Worm (Caenorhabditis elegans): ENCODE results near the gene F15G9.6.

F15G9.6 gene

DNA sequence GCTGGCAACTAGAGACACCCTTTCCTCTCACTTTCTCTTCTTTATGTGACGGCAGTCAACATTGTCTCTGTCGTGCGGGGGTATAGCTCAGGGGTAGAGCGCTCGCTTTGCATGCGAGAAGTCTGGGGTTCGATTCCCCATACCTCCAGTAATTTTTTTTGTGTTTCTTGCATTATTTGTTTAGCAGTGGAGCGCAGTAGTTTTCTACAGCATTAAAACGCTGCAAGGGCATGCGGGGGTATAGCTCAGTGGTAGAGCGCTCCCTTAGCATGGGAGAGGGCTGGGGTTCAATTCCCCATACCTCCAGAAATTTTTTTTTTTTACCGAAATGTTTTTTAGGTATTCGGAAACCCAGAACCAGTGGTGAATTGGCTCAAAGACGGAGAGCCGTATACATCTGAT lies 34.0 kb downstream of the F15G9.6 start:
- TF ChIP-seq unc-62 (GFP tag; optimal IDR thresholded peaks at IDR 0.05) (peak; percentile 67), lin-15B (tag; optimal IDR thresholded peaks at IDR 0.05) (peak; percentile 41), R02D3.7 (tag; optimal IDR thresholded peaks at IDR 0.05) (peak; percentile 33), lsy-12 (tag; optimal IDR thresholded peaks at IDR 0.05) (peak; percentile 88), tbx-2 (tag; optimal IDR thresholded peaks at IDR 0.05) (peak; percentile 90), egl-5 (tag; optimal IDR thresholded peaks at IDR 0.05) (peak; percentile 60), nhr-77 (tag; optimal IDR thresholded peaks at IDR 0.05) (peak; percentile 76), nhr-43 (tag; optimal IDR thresholded peaks at IDR 0.05; ENCODE audit: poor library complexity, severe bottlenecking) (peak; percentile 81), nfya-1 (tag; optimal IDR thresholded peaks at IDR 0.05; ENCODE audit: insufficient read depth) (peak; percentile 85), nhr-25 (tag; optimal IDR thresholded peaks at IDR 0.05) (peak; percentile 88), mdl-1 (tag; optimal IDR thresholded peaks at IDR 0.05) (peak; percentile 21), ceh-82 (tag; optimal IDR thresholded peaks at IDR 0.05) (peak; percentile 79), elt-3 (tag; optimal IDR thresholded peaks at IDR 0.05) (peak in 1 of 3 experiments; percentile 62), jun-1 (tag; optimal IDR thresholded peaks at IDR 0.05) (peak; percentile 88), hmg-11 (tag; optimal IDR thresholded peaks at IDR 0.05) (peak; percentile 98), elt-2 (tag; optimal IDR thresholded peaks at IDR 0.05) (peak; percentile 74), ztf-4 (tag; optimal IDR thresholded peaks at IDR 0.05) (peak; percentile 32), pqm-1 (tag; optimal IDR thresholded peaks at IDR 0.05) (peak; percentile 54), lin-39 (tag; optimal IDR thresholded peaks at IDR 0.05) (peak; percentile 91), egl-27 (tag; optimal IDR thresholded peaks at IDR 0.05) (peak; percentile 52), skn-1 (tag; optimal IDR thresholded peaks at IDR 0.05) (peak; percentile 64), nhr-11 (tag; optimal IDR thresholded peaks at IDR 0.05) (peak; percentile 28)

ce11 chrX:9754537-9754936 lies 45.0 kb downstream of the F15G9.6 start:
- TF ChIP-seq elt-1 (tag; optimal IDR thresholded peaks at IDR 0.05): no peak
- TF ChIP-seq lin-15B (tag; optimal IDR thresholded peaks at IDR 0.05): no peak
- no peak for TF ChIP-seq elt-2 (tag; optimal IDR thresholded peaks at IDR 0.05)
- no peak for TF ChIP-seq ZK546.5 (tag; optimal IDR thresholded peaks at IDR 0.05)
- TF ChIP-seq nhr-76 (tag; optimal IDR thresholded peaks at IDR 0.05): no peak
- TF ChIP-seq nhr-28 (tag; optimal IDR thresholded peaks at IDR 0.05): no peak
- TF ChIP-seq lsy-12 (tag; optimal IDR thresholded peaks at IDR 0.05): no peak
- no peak for TF ChIP-seq ceh-9 (tag; optimal IDR thresholded peaks at IDR 0.05)
- TF ChIP-seq egl-27 (tag; optimal IDR thresholded peaks at IDR 0.05): no peak
- no peak for TF ChIP-seq nhr-12 (tag; optimal IDR thresholded peaks at IDR 0.05)

- TF ChIP-seq nhr-25 (tag; optimal IDR thresholded peaks at IDR 0.05) (no peak), ceh-9 (tag; optimal IDR thresholded peaks at IDR 0.05) (no peak), hmg-11 (tag; optimal IDR thresholded peaks at IDR 0.05) (no peak), nhr-76 (tag; optimal IDR thresholded peaks at IDR 0.05) (no peak), fkh-10 (GFP tag; optimal IDR thresholded peaks at IDR 0.05) (no peak), lsy-12 (tag; optimal IDR thresholded peaks at IDR 0.05) (no peak), nhr-67 (tag; optimal IDR thresholded peaks at IDR 0.05) (no peak), nfya-1 (tag; optimal IDR thresholded peaks at IDR 0.05; ENCODE audit: insufficient read depth) (no peak), eor-1 (tag; optimal IDR thresholded peaks at IDR 0.05) (no peak), nhr-12 (tag; optimal IDR thresholded peaks at IDR 0.05) (no peak), aly-2 (tag; optimal IDR thresholded peaks at IDR 0.05) (no peak)
These were observed 47.4 kb downstream of the F15G9.6 start, which contains the start of gene T09B9.1 for ce11 chrX:9756971-9757370. TSS of gene T09B9.1 (plus strand) at chrX:9757271.

ce11 chrX:9761266-9761665 lies 51.7 kb downstream of the F15G9.6 start, which contains the start of gene T09B9.3:
TSS of gene T09B9.3 (minus strand) at chrX:9761366.
- TF ChIP-seq ceh-28 (tag; optimal IDR thresholded peaks at IDR 0.05): no peak
- TF ChIP-seq egl-5 (tag; optimal IDR thresholded peaks at IDR 0.05): no peak
- no peak for TF ChIP-seq zag-1 (tag; optimal IDR thresholded peaks at IDR 0.05)
- TF ChIP-seq nfya-1 (tag; optimal IDR thresholded peaks at IDR 0.05; ENCODE audit: insufficient read depth): no peak
- TF ChIP-seq R02D3.7 (tag; optimal IDR thresholded peaks at IDR 0.05): no peak
- no peak for TF ChIP-seq nhr-25 (tag; optimal IDR thresholded peaks at IDR 0.05)
- no peak for TF ChIP-seq unc-62 (GFP tag; optimal IDR thresholded peaks at IDR 0.05)
- TF ChIP-seq lin-15B (tag; optimal IDR thresholded peaks at IDR 0.05): no peak
- TF ChIP-seq skn-1 (tag; optimal IDR thresholded peaks at IDR 0.05): no peak
- TF ChIP-seq pha-4 (tag; optimal IDR thresholded peaks at IDR 0.05): no peak
- no peak for TF ChIP-seq nhr-76 (tag; optimal IDR thresholded peaks at IDR 0.05)
- TF ChIP-seq fos-1 (tag; optimal IDR thresholded peaks at IDR 0.05): no peak
- no peak for TF ChIP-seq aly-2 (tag; optimal IDR thresholded peaks at IDR 0.05)
- no peak for TF ChIP-seq snpc-4 (tag; optimal IDR thresholded peaks at IDR 0.05)
- no peak for TF ChIP-seq hmg-11 (tag; optimal IDR thresholded peaks at IDR 0.05)
